Worm (Caenorhabditis elegans): ENCODE data around the gene K10C2.2.

ce11 chrX:6429552-6429951, 4.0 kb downstream of the K10C2.2 start:
- TF ChIP-seq nhr-90 (tag; optimal IDR thresholded peaks at IDR 0.05): no peak
- TF ChIP-seq tbp1 (GFP tag; optimal IDR thresholded peaks at IDR 0.05): no peak
- TF ChIP-seq dpl-1 (GFP tag; optimal IDR thresholded peaks at IDR 0.05): no peak
- no peak for TF ChIP-seq snpc-3.4 (tag; optimal IDR thresholded peaks at IDR 0.05)
- TF ChIP-seq aptf-3 (GFP tag; IDR thresholded peaks at IDR 0.05): no peak
- TF ChIP-seq pha-4 (tag; optimal IDR thresholded peaks at IDR 0.05): no peak
- no peak for TF ChIP-seq ceh-91 (GFP tag; IDR thresholded peaks at IDR 0.05)
- TF ChIP-seq snpc-4 (GFP tag; optimal IDR thresholded peaks at IDR 0.05): no peak
- TF ChIP-seq snpc-4 (tag; optimal IDR thresholded peaks at IDR 0.05): no peak
- no peak for TF ChIP-seq F23B12.7 (tag; optimal IDR thresholded peaks at IDR 0.05; ENCODE audit: insufficient read depth)
- TF ChIP-seq unc-62 (GFP tag; optimal IDR thresholded peaks at IDR 0.05): no peak
- TF ChIP-seq madf-10 (tag; optimal IDR thresholded peaks at IDR 0.05): no peak
- TF ChIP-seq ceh-27 (GFP tag; optimal IDR thresholded peaks at IDR 0.05): no peak
- TF ChIP-seq mcd-1 (GFP tag; IDR thresholded peaks at IDR 0.05): no peak
- TF ChIP-seq hmg-20 (GFP tag; IDR thresholded peaks at IDR 0.05): no peak

All from whole organism, young adult.